Fruit fly (Drosophila melanogaster): ENCODE results near the gene sstn.

sstn gene

DNA sequence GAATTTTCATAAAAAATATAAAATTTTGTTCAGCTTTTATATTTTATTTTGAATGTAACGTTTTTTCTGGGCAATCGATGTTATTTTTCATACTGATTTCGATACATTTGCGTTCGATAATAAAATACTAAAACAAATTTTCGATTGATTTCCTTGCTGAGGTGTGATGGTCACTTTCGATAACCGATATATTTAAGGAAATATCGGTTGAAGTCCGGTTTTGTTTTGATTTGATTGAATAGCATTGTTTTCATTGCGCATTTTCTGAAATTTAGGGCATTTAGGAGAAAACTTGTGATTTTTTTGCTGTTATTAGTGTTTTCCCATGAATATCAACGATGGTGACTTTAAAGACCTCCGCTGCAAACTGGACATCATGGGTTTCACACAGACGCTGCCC, 22.0 kb upstream of the sstn start, which contains the start of gene Cep135 (continued):
- TF ChIP-seq ATbp (GFP tag; optimal IDR thresholded peaks at IDR 0.05) (no peak), Mad (GFP tag; optimal IDR thresholded peaks at IDR 0.05) (no peak), her (GFP tag; optimal IDR thresholded peaks at IDR 0.05) (no peak), CG6272 (GFP tag; IDR thresholded peaks at IDR 0.05) (no peak), B-H2 (GFP tag; optimal IDR thresholded peaks at IDR 0.05) (no peak), CG12769 (tag; optimal IDR thresholded peaks at IDR 0.05) (no peak), CG15479 (GFP tag; optimal IDR thresholded peaks at IDR 0.05) (peak; percentile 53), CG4730 (GFP tag; IDR thresholded peaks at IDR 0.05) (no peak), Dref (GFP tag; IDR thresholded peaks at IDR 0.05) (peak; percentile 90), sisA (GFP tag; IDR thresholded peaks at IDR 0.05) (no peak), Nf-YB (GFP tag; optimal IDR thresholded peaks at IDR 0.05) (no peak), CG10366 (GFP tag; IDR thresholded peaks at IDR 0.05) (no peak), Camta (GFP tag; optimal IDR thresholded peaks at IDR 0.05) (no peak), crol (GFP tag; IDR thresholded peaks at IDR 0.05) (no peak), Elba2 (GFP tag; optimal IDR thresholded peaks at IDR 0.05) (no peak), CG14014 (GFP tag; IDR thresholded peaks at IDR 0.05) (no peak), C15 (GFP tag; IDR thresholded peaks at IDR 0.05) (no peak), CG18262 (tag; optimal IDR thresholded peaks at IDR 0.05) (no peak), Aef1 (GFP tag; IDR thresholded peaks at IDR 0.05) (no peak), pros (GFP tag; optimal IDR thresholded peaks at IDR 0.05) (no peak), tup (GFP tag; optimal IDR thresholded peaks at IDR 0.05) (no peak), Adf1 (GFP tag; IDR thresholded peaks at IDR 0.05) (no peak), CG2678 (tag; optimal IDR thresholded peaks at IDR 0.05) (no peak), bowl (GFP tag; IDR thresholded peaks at IDR 0.05) (no peak), dimm (GFP tag; IDR thresholded peaks at IDR 0.05) (no peak), Blimp-1 (GFP tag; optimal IDR thresholded peaks at IDR 0.05) (no peak), danr (GFP tag; IDR thresholded peaks at IDR 0.05) (no peak), Xbp1 (GFP tag; optimal IDR thresholded peaks at IDR 0.05) (no peak), fd64A (GFP tag; optimal IDR thresholded peaks at IDR 0.05) (no peak), psq (GFP tag; optimal IDR thresholded peaks at IDR 0.05) (no peak), run (tag; optimal IDR thresholded peaks at IDR 0.05) (no peak), CG11696 (GFP tag; IDR thresholded peaks at IDR 0.05) (no peak), toy (GFP tag; IDR thresholded peaks at IDR 0.05) (no peak), Deaf1 (tag; optimal IDR thresholded peaks at IDR 0.05) (no peak), twi (tag; optimal IDR thresholded peaks at IDR 0.05) (no peak), phol (tag; optimal IDR thresholded peaks at IDR 0.05) (peak; percentile 3), CG7839 (tag; optimal IDR thresholded peaks at IDR 0.05) (no peak), usp (GFP tag; optimal IDR thresholded peaks at IDR 0.05) (no peak), sd (tag; optimal IDR thresholded peaks at IDR 0.05) (no peak), CG31224 (GFP tag; IDR thresholded peaks at IDR 0.05) (no peak), Doc2 (GFP tag; IDR thresholded peaks at IDR 0.05) (no peak), CG15514 (GFP tag; optimal IDR thresholded peaks at IDR 0.05) (no peak), so (GFP tag; IDR thresholded peaks at IDR 0.05) (no peak), wdn (GFP tag; IDR thresholded peaks at IDR 0.05) (no peak), CG2712 (tag; optimal IDR thresholded peaks at IDR 0.05) (no peak), grau (tag; optimal IDR thresholded peaks at IDR 0.05) (no peak), amos (GFP tag; IDR thresholded peaks at IDR 0.05; ENCODE audit: partially characterized antibody) (peak; percentile 80; the same call in 1 of the 2 replicates), sc (optimal IDR thresholded peaks at IDR 0.05) (no peak), sc (GFP tag; optimal IDR thresholded peaks at IDR 0.05) (no peak), CG8089 (GFP tag; optimal IDR thresholded peaks at IDR 0.05) (no peak), Nf-YA (GFP tag; IDR thresholded peaks at IDR 0.05) (no peak), Ravus (GFP tag; IDR thresholded peaks at IDR 0.05) (no peak), Sry-β (GFP tag; optimal IDR thresholded peaks at IDR 0.05) (no peak)
